Fruit fly (Drosophila melanogaster) whole organism, embryonic: ENCODE measurements around the gene CG9483.
A peak's percentile ranks its signal among the peaks of the same experiment; 100 is the strongest.

ENCODE experiments used
- ATbp ChIP-seq: fragments of 200-800 bp; sonication (Bioruptor generic); optimal IDR thresholded peaks from 2 replicates; lab custom pipeline; 2017; ENCODE audit warnings: missing biosample characterization, mild to moderate bottlenecking, missing genetic modification characterization, missing genetic modification reagents
- B-H1 ChIP-seq: fragments of 200-800 bp; sonication (Bioruptor generic); IDR thresholded peaks from 3 replicates; pipeline ENCODE4 v1.3.6; 2022; ENCODE audit warnings: missing biosample characterization, missing genetic modification characterization
- C15 ChIP-seq: fragments of 200-800 bp; sonication (Bioruptor generic); IDR thresholded peaks from 3 replicates; pipeline ENCODE4 v1.3.6; 2022; ENCODE audit warnings: missing biosample characterization, missing genetic modification characterization
- CG1024 ChIP-seq: fragments of 200-800 bp; sonication (Bioruptor generic); IDR thresholded peaks from 2 replicates; pipeline ENCODE4 v1.3.6; 2022; ENCODE audit warnings: missing biosample characterization, missing genetic modification characterization
- CG10274 ChIP-seq: fragments of 200-800 bp; sonication (Bioruptor generic); optimal IDR thresholded peaks from 3 replicates; lab custom pipeline; 2017; ENCODE audit warnings: missing biosample characterization, mild to moderate bottlenecking, missing genetic modification characterization
- CG11560 ChIP-seq: fragments of 200-800 bp; sonication (Bioruptor generic); IDR thresholded peaks from 3 replicates; pipeline ENCODE4 v1.3.6; 2022; ENCODE audit warnings: missing biosample characterization, missing genetic modification characterization
- CG14710 ChIP-seq: fragments of 200-800 bp; sonication (Bioruptor generic); optimal IDR thresholded peaks from 3 replicates; lab custom pipeline; 2019; ENCODE audit warnings: missing biosample characterization, mild to moderate bottlenecking, missing genetic modification characterization, moderate library complexity
- CG2120 ChIP-seq: fragments of 200-800 bp; sonication (Bioruptor generic); optimal IDR thresholded peaks from 3 replicates; lab custom pipeline; 2016; ENCODE audit warnings: missing biosample characterization, missing genetic modification characterization
- CG30403 ChIP-seq: fragments of 200-800 bp; sonication (Bioruptor generic); optimal IDR thresholded peaks from 3 replicates; lab custom pipeline; 2016; ENCODE audit warnings: missing biosample characterization, missing genetic modification characterization
- CG42726 ChIP-seq: fragments of 200-800 bp; sonication (Bioruptor generic); IDR thresholded peaks from 2 replicates; pipeline ENCODE4 v1.3.6; 2022; ENCODE audit warnings: missing biosample characterization, missing genetic modification characterization; ENCODE audit not compliant: partially characterized antibody
- CG4328 ChIP-seq: fragments of 200-800 bp; sonication (Bioruptor generic); optimal IDR thresholded peaks from 3 replicates; lab custom pipeline; 2017; ENCODE audit warnings: missing biosample characterization, missing genetic modification reagents, missing genetic modification characterization
- CG4854 ChIP-seq: fragments of 200-800 bp; sonication (Bioruptor generic); optimal IDR thresholded peaks from 2 replicates; lab custom pipeline; 2016; ENCODE audit warnings: missing biosample characterization, missing genetic modification characterization, inconsistent platforms
- CG6654 ChIP-seq: fragments of 200-800 bp; sonication (Bioruptor generic); optimal IDR thresholded peaks from 2 replicates; lab custom pipeline; 2017; ENCODE audit warnings: missing biosample characterization, mild to moderate bottlenecking, missing genetic modification characterization
- CG7928 ChIP-seq: fragments of 200-800 bp; sonication (Bioruptor generic); optimal IDR thresholded peaks from 2 replicates; lab custom pipeline; 2017; ENCODE audit warnings: missing biosample characterization, mild to moderate bottlenecking, missing genetic modification characterization
- CG8924 ChIP-seq: fragments of 200-800 bp; optimal IDR thresholded peaks from 3 replicates; lab custom pipeline; 2019; ENCODE audit warnings: missing biosample characterization, mild to moderate bottlenecking, missing genetic modification characterization, moderate library complexity
- CG9727 ChIP-seq: fragments of 200-800 bp; sonication (Bioruptor generic); optimal IDR thresholded peaks from 3 replicates; lab custom pipeline; 2017; ENCODE audit warnings: missing biosample characterization, mild to moderate bottlenecking, missing genetic modification characterization
- CTCF ChIP-seq: fragments of 200-800 bp; sonication (Bioruptor generic); optimal IDR thresholded peaks from 2 replicates; lab custom pipeline; 2017; ENCODE audit warnings: missing biosample characterization, mild to moderate bottlenecking, missing genetic modification characterization, moderate library complexity
- Dip2 ChIP-seq: fragments of 200-800 bp; sonication (Bioruptor generic); IDR thresholded peaks from 2 replicates; pipeline ENCODE4 v1.3.6; 2022; ENCODE audit warnings: missing biosample characterization, missing genetic modification characterization
- Dip3 ChIP-seq: fragments of 200-800 bp; sonication (Bioruptor generic); optimal IDR thresholded peaks from 3 replicates; lab custom pipeline; 2016; ENCODE audit warnings: missing biosample characterization, missing genetic modification characterization
- ERR ChIP-seq: fragments of 200-800 bp; sonication (Bioruptor generic); optimal IDR thresholded peaks from 2 replicates; lab custom pipeline; 2016; ENCODE audit warnings: missing biosample characterization, missing genetic modification characterization
- H15 ChIP-seq: fragments of 200-800 bp; sonication (Bioruptor generic); IDR thresholded peaks from 3 replicates; pipeline ENCODE4 v1.3.6; 2022; ENCODE audit warnings: missing biosample characterization, missing genetic modification characterization
- Hey ChIP-seq: fragments of 200-800 bp; sonication (Bioruptor generic); optimal IDR thresholded peaks from 3 replicates; lab custom pipeline; 2018; ENCODE audit warnings: missing biosample characterization, mild to moderate bottlenecking, missing genetic modification characterization
- Hr3 ChIP-seq: fragments of 200-800 bp; sonication (Bioruptor generic); optimal IDR thresholded peaks from 3 replicates; lab custom pipeline; 2016; ENCODE audit warnings: missing biosample characterization, missing genetic modification characterization
- Hsf ChIP-seq: fragments of 200-800 bp; sonication (Bioruptor generic); optimal IDR thresholded peaks from 3 replicates; lab custom pipeline; 2016; ENCODE audit warnings: missing biosample characterization, missing genetic modification characterization
- Jarid2 ChIP-seq: fragments of 200-800 bp; sonication (Bioruptor generic); optimal IDR thresholded peaks from 3 replicates; lab custom pipeline; 2017; ENCODE audit warnings: mild to moderate bottlenecking, missing biosample characterization, missing genetic modification reagents, missing genetic modification characterization
- Optix ChIP-seq: fragments of 200-800 bp; sonication (Bioruptor generic); IDR thresholded peaks from 3 replicates; pipeline ENCODE4 v1.3.6; 2022; ENCODE audit warnings: missing biosample characterization, missing genetic modification characterization
- Ravus ChIP-seq: fragments of 200-800 bp; sonication (Bioruptor generic); IDR thresholded peaks from 2 replicates; pipeline ENCODE4 v1.3.6; 2022; ENCODE audit warnings: missing biosample characterization, missing genetic modification characterization
- Scr ChIP-seq: fragments of 200-800 bp; sonication (Bioruptor generic); IDR thresholded peaks from 2 replicates; pipeline ENCODE4 v1.3.6; 2022; ENCODE audit warnings: missing biosample characterization, missing genetic modification characterization; ENCODE audit not compliant: partially characterized antibody
- ab ChIP-seq: fragments of 200-800 bp; sonication (Bioruptor generic); optimal IDR thresholded peaks from 2 replicates; lab custom pipeline; 2016; ENCODE audit warnings: missing biosample characterization, missing genetic modification characterization
- al ChIP-seq: fragments of 200-800 bp; sonication (Bioruptor generic); IDR thresholded peaks from 2 replicates; pipeline ENCODE4 v1.3.6; 2022; ENCODE audit warnings: missing biosample characterization, missing genetic modification characterization
- ap ChIP-seq: fragments of 200-800 bp; sonication (Bioruptor generic); IDR thresholded peaks from 2 replicates; pipeline ENCODE4 v1.3.6; 2022; ENCODE audit warnings: missing biosample characterization, missing genetic modification characterization
- bowl ChIP-seq: fragments of 200-800 bp; sonication (Bioruptor generic); IDR thresholded peaks from 2 replicates; pipeline ENCODE4 v1.3.6; 2022; ENCODE audit warnings: missing biosample characterization, missing genetic modification characterization
- btn ChIP-seq: fragments of 200-800 bp; sonication (Bioruptor generic); optimal IDR thresholded peaks from 2 replicates; lab custom pipeline; 2016; ENCODE audit warnings: missing biosample characterization, missing genetic modification characterization
- cad ChIP-seq: fragments of >200 bp; optimal IDR thresholded peaks from 2 replicates; lab custom pipeline; 2017; ENCODE audit warnings: missing biosample characterization, missing genetic modification characterization
- crp ChIP-seq, 2 experiments: fragments of 200-800 bp; sonication (Bioruptor generic); optimal IDR thresholded peaks; 2 replicates in 1 of 2; 3 replicates in 1 of 2; lab custom pipeline; 2017; ENCODE audit warnings: missing biosample characterization in 2 of 2, missing genetic modification characterization in 2 of 2, mild to moderate bottlenecking in 1 of 2, moderate library complexity in 1 of 2
- cwo ChIP-seq: fragments of 200-800 bp; sonication (Bioruptor generic); optimal IDR thresholded peaks from 3 replicates; lab custom pipeline; 2017; ENCODE audit warnings: missing biosample characterization, missing genetic modification characterization, mild to moderate bottlenecking, moderate library complexity, missing genetic modification reagents
- disco-r ChIP-seq: fragments of 200-800 bp; sonication (Bioruptor generic); optimal IDR thresholded peaks from 2 replicates; lab custom pipeline; 2016; ENCODE audit warnings: missing biosample characterization, missing genetic modification characterization
- exex ChIP-seq: fragments of 200-800 bp; sonication (Bioruptor generic); optimal IDR thresholded peaks from 4 replicates; lab custom pipeline; 2018; ENCODE audit warnings: missing biosample characterization, mild to moderate bottlenecking, missing genetic modification characterization, moderate library complexity
- fd96Cb ChIP-seq: fragments of 200-800 bp; sonication (Bioruptor generic); optimal IDR thresholded peaks from 2 replicates; lab custom pipeline; 2018; ENCODE audit warnings: missing biosample characterization, mild to moderate bottlenecking, missing genetic modification characterization, moderate library complexity
- fru ChIP-seq: fragments of >200 bp; optimal IDR thresholded peaks from 2 replicates; lab custom pipeline; 2017
- ham ChIP-seq: fragments of 200-800 bp; sonication (Bioruptor generic); IDR thresholded peaks from 2 replicates; pipeline ENCODE4 v1.3.6; 2022; ENCODE audit warnings: missing biosample characterization, missing genetic modification characterization
- hb ChIP-seq: fragments of 200-800 bp; sonication (Bioruptor generic); IDR thresholded peaks from 3 replicates; pipeline ENCODE4 v1.3.6; 2022; ENCODE audit warnings: missing biosample characterization, missing genetic modification characterization; ENCODE audit not compliant: partially characterized antibody
- kah ChIP-seq: fragments of 200-800 bp; sonication (Bioruptor generic); optimal IDR thresholded peaks from 2 replicates; lab custom pipeline; 2018; ENCODE audit warnings: missing biosample characterization, mild to moderate bottlenecking, missing genetic modification characterization
- lab ChIP-seq: fragments of 200-800 bp; sonication (Bioruptor generic); optimal IDR thresholded peaks from 3 replicates; lab custom pipeline; 2017; ENCODE audit warnings: missing biosample characterization, missing genetic modification characterization, mild to moderate bottlenecking, moderate library complexity, missing genetic modification reagents
- lilli ChIP-seq: fragments of 200-800 bp; sonication (Bioruptor generic); optimal IDR thresholded peaks from 3 replicates; lab custom pipeline; 2016; ENCODE audit warnings: missing biosample characterization, missing genetic modification characterization
- nau ChIP-seq: fragments of 200-800 bp; sonication (Bioruptor generic); optimal IDR thresholded peaks from 3 replicates; lab custom pipeline; 2017; ENCODE audit warnings: missing biosample characterization, mild to moderate bottlenecking, missing genetic modification characterization, missing genetic modification reagents
- org-1 ChIP-seq: fragments of 200-800 bp; sonication (Bioruptor generic); optimal IDR thresholded peaks from 2 replicates; lab custom pipeline; 2017; ENCODE audit warnings: missing biosample characterization, missing genetic modification characterization
- run ChIP-seq: fragments of 200-800 bp; sonication (Bioruptor generic); optimal IDR thresholded peaks from 3 replicates; lab custom pipeline; 2018; ENCODE audit warnings: missing biosample characterization, mild to moderate bottlenecking, missing genetic modification characterization
- sim ChIP-seq: fragments of 200-800 bp; sonication (Bioruptor generic); IDR thresholded peaks from 2 replicates; pipeline ENCODE4 v1.3.6; 2022; ENCODE audit warnings: missing biosample characterization, missing genetic modification characterization
- slbo ChIP-seq: fragments of 200-800 bp; sonication (Bioruptor generic); IDR thresholded peaks from 2 replicates; pipeline ENCODE4 v1.3.6; 2022; ENCODE audit warnings: missing biosample characterization, missing genetic modification characterization
- sug ChIP-seq: fragments of 200-800 bp; optimal IDR thresholded peaks from 2 replicates; lab custom pipeline; 2019; ENCODE audit warnings: missing biosample characterization, mild to moderate bottlenecking, missing genetic modification characterization, moderate library complexity
- tll ChIP-seq, 2 experiments: fragments of 200-800 bp in 1 of 2; fragments of >200 bp in 1 of 2; sonication (Bioruptor generic) in 1 of 2; optimal IDR thresholded peaks; 2 replicates each; lab custom pipeline; 2017 to 2019; ENCODE audit warnings: missing biosample characterization in 2 of 2, missing genetic modification characterization in 2 of 2, mild to moderate bottlenecking in 1 of 2, moderate library complexity in 1 of 2
- tx ChIP-seq: fragments of 200-800 bp; sonication (Bioruptor generic); optimal IDR thresholded peaks from 2 replicates; lab custom pipeline; 2016; ENCODE audit warnings: missing biosample characterization, missing genetic modification characterization

Gene CG9483

DNA sequence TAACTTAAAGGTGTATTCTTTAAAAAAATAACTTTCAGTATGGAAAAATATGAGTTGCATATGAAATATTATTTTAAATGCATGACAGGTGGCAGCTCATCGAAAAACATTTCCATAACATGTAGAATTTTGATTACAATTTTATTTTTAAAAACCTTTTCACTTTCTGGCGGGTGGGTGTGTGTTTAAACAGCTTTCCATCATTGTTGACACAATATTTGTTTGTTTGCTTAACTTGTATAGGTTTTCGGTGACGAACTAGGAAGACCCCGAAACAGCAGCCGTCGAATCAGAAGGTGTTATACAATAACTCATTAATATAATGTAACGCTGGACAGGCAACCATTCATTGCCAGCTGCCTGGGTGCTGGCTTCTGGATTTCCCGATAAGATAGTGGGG, 6.7 kb upstream of the CG9483 start (continued):
- TF ChIP-seq Ravus (GFP tag; lab: Robert Waterston, UW): no peak
- no peak for TF ChIP-seq CG42726 (GFP tag; lab: Robert Waterston, UW)
- no peak for TF ChIP-seq tll (GFP tag; optimal IDR thresholded peaks at IDR 0.05; lab: Kevin White, UChicago)
- TF ChIP-seq H15 (GFP tag; lab: Robert Waterston, UW): no peak
- no peak for TF ChIP-seq ERR (GFP tag; lab: Kevin White, UChicago)
- TF ChIP-seq cwo: no peak
- TF ChIP-seq tx (GFP tag; lab: Kevin White, UChicago): no peak
- no peak for TF ChIP-seq sim (GFP tag; lab: Robert Waterston, UW)
- TF ChIP-seq C15 (GFP tag; lab: Robert Waterston, UW): no peak
- TF ChIP-seq CG10274: no peak
- no peak for TF ChIP-seq Scr (GFP tag; lab: Robert Waterston, UW)
- no peak for TF ChIP-seq ab (GFP tag; lab: Kevin White, UChicago)
- TF ChIP-seq fru (lab: Kevin White, UChicago): no peak
- no peak for TF ChIP-seq Dip2 (GFP tag; lab: Robert Waterston, UW)
- TF ChIP-seq fd96Cb: no peak
- peak; percentile 11 for TF ChIP-seq CG2120 (GFP tag; lab: Kevin White, UChicago)
- TF ChIP-seq org-1 (GFP tag; lab: Kevin White, UChicago): no peak
- peak; percentile 36 for TF ChIP-seq CG14710 (tag; lab: Kevin White, UChicago)
- TF ChIP-seq cad: no peak
- TF ChIP-seq CG8924: no peak
- TF ChIP-seq lab (GFP tag; lab: Kevin White, UChicago): peak; percentile 71
- TF ChIP-seq CG7928: no peak
- TF ChIP-seq Hr3 (GFP tag; lab: Kevin White, UChicago): no peak
- no peak for TF ChIP-seq lilli
- TF ChIP-seq btn (GFP tag; lab: Kevin White, UChicago): no peak
- TF ChIP-seq run: no peak
- TF ChIP-seq Optix: no peak
- no peak for TF ChIP-seq CTCF (GFP tag; lab: Kevin White, UChicago)
- TF ChIP-seq CG9727 (GFP tag; lab: Kevin White, UChicago): peak; percentile 37
- TF ChIP-seq bowl: no peak
- TF ChIP-seq nau (GFP tag; lab: Kevin White, UChicago): peak; percentile 11
- no peak for TF ChIP-seq Hsf (GFP tag; lab: Kevin White, UChicago)
- TF ChIP-seq slbo (GFP tag; lab: Robert Waterston, UW): no peak
- no peak for TF ChIP-seq hb (GFP tag; lab: Robert Waterston, UW)
- TF ChIP-seq kah: no peak
- TF ChIP-seq CG4328: no peak
- no peak for TF ChIP-seq ham
- TF ChIP-seq sug (tag; lab: Kevin White, UChicago): no peak
- no peak for TF ChIP-seq al
- no peak for TF ChIP-seq CG30403
- TF ChIP-seq exex (tag; lab: Kevin White, UChicago): no peak
- TF ChIP-seq ATbp (GFP tag; lab: Kevin White, UChicago): peak; percentile 76
- TF ChIP-seq disco-r (GFP tag; lab: Kevin White, UChicago): no peak
- peak; percentile 18 for TF ChIP-seq Jarid2 (GFP tag; lab: Kevin White, UChicago)
- no peak for TF ChIP-seq CG11560 (tag; lab: Robert Waterston, UW)
- no peak for TF ChIP-seq CG4854
- TF ChIP-seq Dip3 (GFP tag; lab: Kevin White, UChicago): no peak
- no peak for TF ChIP-seq B-H1 (GFP tag; lab: Robert Waterston, UW)
- TF ChIP-seq crp (GFP tag; optimal IDR thresholded peaks at IDR 0.05; lab: Kevin White, UChicago): no peak
- no peak for TF ChIP-seq CG1024 (GFP tag; lab: Robert Waterston, UW)
- no peak for TF ChIP-seq Hey (tag; lab: Kevin White, UChicago)
- TF ChIP-seq ap (GFP tag; lab: Robert Waterston, UW): no peak
- TF ChIP-seq CG6654: no peak
